Worm (Caenorhabditis elegans) whole organism, L4 larva: ENCODE data around the gene F40F8.11.

Experiments used
- F44E2.7 ChIP-seq: fragments of 200-800 bp; sonication (Bioruptor generic); IDR thresholded peaks from 2 replicates; pipeline ENCODE4 v2.1.2; 2022; ENCODE audit warnings: missing genetic modification characterization, missing compliant biosample characterization
- T20F7.1 ChIP-seq: fragments of 200-800 bp; sonication (Bioruptor generic); optimal IDR thresholded peaks from 2 replicates; lab custom pipeline; 2018; ENCODE audit warnings: mild to moderate bottlenecking, missing genetic modification characterization, missing compliant biosample characterization
- T26A8.4 ChIP-seq: fragments of 200-800 bp; sonication (Bioruptor generic); IDR thresholded peaks from 2 replicates; pipeline ENCODE4 v1.3.6; 2022; ENCODE audit warnings: missing genetic modification characterization, missing compliant biosample characterization
- Y5F2A.4 ChIP-seq: fragments of 200-800 bp; sonication (Bioruptor generic); optimal IDR thresholded peaks from 2 replicates; lab custom pipeline; 2018; ENCODE audit warnings: mild to moderate bottlenecking, missing genetic modification characterization, missing compliant biosample characterization
- ZK337.2 ChIP-seq: fragments of 200-800 bp; sonication (Bioruptor generic); IDR thresholded peaks from 2 replicates; pipeline ENCODE4 v1.3.6; 2022; ENCODE audit warnings: missing genetic modification reagents, missing genetic modification characterization, missing compliant biosample characterization
- aly-2 ChIP-seq: sonication (generic microtip); optimal IDR thresholded peaks from 2 replicates; lab custom pipeline; 2018; ENCODE audit warnings: missing biosample characterization, missing genetic modification characterization
- ama-1 ChIP-seq: fragments of 150-350 bp; optimal IDR thresholded peaks from 2 replicates; lab custom pipeline; 2014; ENCODE audit warnings: inconsistent platforms, mixed read lengths
- arid-1 ChIP-seq: fragments of 200-800 bp; sonication (Bioruptor generic); conservative IDR thresholded peaks from 2 replicates; pipeline ENCODE4 v1.3.6; 2022; ENCODE audit warnings: missing genetic modification reagents, missing genetic modification characterization, missing compliant biosample characterization
- ctbp-1 ChIP-seq: fragments of 200-800 bp; sonication (Bioruptor generic); IDR thresholded peaks from 2 replicates; pipeline ENCODE4 v1.3.6; 2022; ENCODE audit warnings: missing genetic modification reagents, missing genetic modification characterization, missing compliant biosample characterization
- daf-16 ChIP-seq, 3 experiments: sonication (generic microtip); optimal IDR thresholded peaks; 2 replicates each; lab custom pipeline; 2016 to 2017; ENCODE audit warnings: missing genetic modification characterization in 3 of 3, missing genetic modification reagents in 3 of 3, mild to moderate bottlenecking in 2 of 3, missing compliant biosample characterization in 2 of 3, missing biosample characterization in 1 of 3, moderate library complexity in 1 of 3
- daf-19 ChIP-seq: fragments of 200-800 bp; sonication (Bioruptor generic); conservative IDR thresholded peaks from 2 replicates; pipeline ENCODE4 v1.3.6; 2022; ENCODE audit warnings: missing genetic modification characterization, missing compliant biosample characterization
- daf-8 ChIP-seq: fragments of 200-800 bp; sonication (Bioruptor generic); IDR thresholded peaks from 2 replicates; pipeline ENCODE4 v1.3.6; 2022; ENCODE audit warnings: missing genetic modification characterization, missing compliant biosample characterization
- dmd-6 ChIP-seq: fragments of 200-800 bp; sonication (Bioruptor generic); IDR thresholded peaks from 2 replicates; pipeline ENCODE4 v1.3.6; 2022; ENCODE audit warnings: missing genetic modification reagents, missing genetic modification characterization, missing compliant biosample characterization
- dve-1 ChIP-seq: sonication (generic microtip); optimal IDR thresholded peaks from 2 replicates; lab custom pipeline; 2017; ENCODE audit warnings: antibody characterized with exemption, mild to moderate bottlenecking, missing genetic modification characterization, missing compliant biosample characterization; ENCODE audit not compliant: insufficient read depth
- fos-1 ChIP-seq: fragments of 150-350 bp; optimal IDR thresholded peaks from 2 replicates; lab custom pipeline; 2014; ENCODE audit warnings: missing biosample characterization, missing genetic modification characterization
- hif-1 ChIP-seq, 2 experiments: sonication (generic microtip); optimal IDR thresholded peaks; 2 replicates each; lab custom pipeline; 2016 to 2017; ENCODE audit warnings: missing compliant biosample characterization in 2 of 2, missing genetic modification characterization in 2 of 2, missing genetic modification reagents in 2 of 2, missing genotype in 2 of 2, mild to moderate bottlenecking in 1 of 2
- hlh-11 ChIP-seq: fragments of 200-800 bp; sonication (Bioruptor generic); optimal IDR thresholded peaks from 2 replicates; lab custom pipeline; 2018; ENCODE audit warnings: mild to moderate bottlenecking, missing genetic modification characterization, missing compliant biosample characterization
- hlh-30 ChIP-seq: sonication (generic microtip); optimal IDR thresholded peaks from 2 replicates; lab custom pipeline; 2017; ENCODE audit warnings: antibody characterized with exemption, mild to moderate bottlenecking, missing genetic modification characterization, missing compliant biosample characterization; ENCODE audit not compliant: insufficient read depth
- lin-29 ChIP-seq: fragments of 200-800 bp; sonication (Bioruptor generic); IDR thresholded peaks from 2 replicates; pipeline ENCODE4 v1.3.6; 2022; ENCODE audit warnings: missing genetic modification reagents, missing genetic modification characterization, missing compliant biosample characterization
- lin-39 ChIP-seq: fragments of 150-350 bp; optimal IDR thresholded peaks from 2 replicates; lab custom pipeline; 2014; ENCODE audit warnings: missing biosample characterization, missing genetic modification reagents, missing genetic modification characterization
- lsy-2 ChIP-seq, 2 experiments: fragments of 150-350 bp in 1 of 2; sonication (generic microtip) in 1 of 2; optimal IDR thresholded peaks; 2 replicates each; lab custom pipeline; 2014 to 2017; ENCODE audit warnings: missing biosample characterization in 2 of 2, missing genetic modification characterization in 2 of 2
- madf-5 ChIP-seq, 2 experiments: fragments of 200-800 bp; sonication (Bioruptor generic); IDR thresholded peaks; 2 replicates each; pipeline ENCODE4 v1.3.6; 2022; ENCODE audit warnings: missing compliant biosample characterization in 2 of 2, missing genetic modification characterization in 2 of 2
- mdt-29 ChIP-seq: fragments of 200-800 bp; sonication (Bioruptor generic); IDR thresholded peaks from 2 replicates; pipeline ENCODE4 v1.3.6; 2022; ENCODE audit warnings: missing genetic modification reagents, missing genetic modification characterization, missing compliant biosample characterization
- mxl-2 ChIP-seq: fragments of 200-800 bp; sonication (Bioruptor generic); conservative IDR thresholded peaks from 2 replicates; pipeline ENCODE4 v1.3.6; 2022; ENCODE audit warnings: missing genetic modification reagents, missing genetic modification characterization, missing compliant biosample characterization
- nhr-111 ChIP-seq: fragments of 200-800 bp; sonication (Bioruptor generic); optimal IDR thresholded peaks from 2 replicates; lab custom pipeline; 2018; ENCODE audit warnings: mild to moderate bottlenecking, missing genetic modification characterization, missing compliant biosample characterization
- nhr-28 ChIP-seq: fragments of 150-350 bp; optimal IDR thresholded peaks from 2 replicates; lab custom pipeline; 2014; ENCODE audit warnings: missing biosample characterization, missing genetic modification characterization
- nhr-41 ChIP-seq: fragments of 200-800 bp; sonication (Bioruptor generic); IDR thresholded peaks from 2 replicates; pipeline ENCODE4 v1.3.6; 2022; ENCODE audit warnings: missing genetic modification reagents, missing genetic modification characterization, missing compliant biosample characterization
- nhr-42 ChIP-seq: fragments of 200-800 bp; sonication (Bioruptor generic); IDR thresholded peaks from 2 replicates; pipeline ENCODE4 v1.3.6; 2022; ENCODE audit warnings: missing genetic modification characterization, missing compliant biosample characterization
- nhr-6 ChIP-seq: fragments of 150-350 bp; optimal IDR thresholded peaks from 2 replicates; lab custom pipeline; 2014; ENCODE audit warnings: missing biosample characterization, missing genetic modification characterization
- php-3 ChIP-seq: fragments of 200-800 bp; sonication (Bioruptor generic); IDR thresholded peaks from 2 replicates; pipeline ENCODE4 v1.3.6; 2022; ENCODE audit warnings: missing genetic modification reagents, missing genetic modification characterization, missing compliant biosample characterization
- saeg-2 ChIP-seq: fragments of 200-800 bp; sonication (Bioruptor generic); IDR thresholded peaks from 2 replicates; pipeline ENCODE4 v1.3.6; 2022; ENCODE audit warnings: missing genetic modification reagents, missing genetic modification characterization, missing compliant biosample characterization
- set-16 ChIP-seq: fragments of 200-800 bp; sonication (Bioruptor generic); IDR thresholded peaks from 2 replicates; pipeline ENCODE4 v1.3.6; 2022; ENCODE audit warnings: missing genetic modification reagents, missing genetic modification characterization, missing compliant biosample characterization
- snpc-1.2 ChIP-seq: fragments of 200-800 bp; sonication (Bioruptor generic); IDR thresholded peaks from 2 replicates; pipeline ENCODE4 v1.3.6; 2022; ENCODE audit warnings: missing genetic modification reagents, missing genetic modification characterization, missing compliant biosample characterization
- spr-3 ChIP-seq: fragments of 200-800 bp; sonication (Bioruptor generic); optimal IDR thresholded peaks from 2 replicates; lab custom pipeline; 2018; ENCODE audit warnings: mild to moderate bottlenecking, missing genetic modification characterization, missing compliant biosample characterization
- tag-97 ChIP-seq: fragments of 200-800 bp; sonication (Bioruptor generic); IDR thresholded peaks from 2 replicates; pipeline ENCODE4 v1.3.6; 2022; ENCODE audit warnings: missing genetic modification characterization, missing compliant biosample characterization
- unc-62 ChIP-seq, 3 experiments: fragments of 150-350 bp in 1 of 3; sonication (generic microtip); optimal IDR thresholded peaks in 2 of 3; peaks in 1 of 3; 1 replicate in 1 of 3; 2 replicates in 2 of 3; lab custom pipeline; 2014 to 2017; ENCODE audit warnings: missing biosample characterization in 3 of 3, missing genetic modification characterization in 3 of 3, missing genetic modification reagents in 3 of 3, missing genotype in 1 of 3
- vab-7 ChIP-seq: fragments of 200-800 bp; sonication (Bioruptor generic); IDR thresholded peaks from 2 replicates; pipeline ENCODE4 v1.3.6; 2022; ENCODE audit warnings: missing genetic modification reagents, missing genetic modification characterization, missing compliant biosample characterization
- zfp-2 ChIP-seq: sonication (generic microtip); optimal IDR thresholded peaks from 2 replicates; lab custom pipeline; 2016; ENCODE audit warnings: mild to moderate bottlenecking, missing genetic modification characterization, missing compliant biosample characterization
- zip-11 ChIP-seq: fragments of 200-800 bp; sonication (Bioruptor generic); IDR thresholded peaks from 2 replicates; pipeline ENCODE4 v1.3.6; 2022; ENCODE audit warnings: missing genetic modification characterization, missing compliant biosample characterization
- zip-2 ChIP-seq: fragments of 150-350 bp; optimal IDR thresholded peaks from 2 replicates; lab custom pipeline; 2014; ENCODE audit warnings: missing biosample characterization, missing genetic modification characterization

F40F8.11 gene

ce11 chrII:11140140-11140539 is 7.8 kb upstream of the F40F8.11 start, which contains the start of gene F40F8.4:
Gene F40F8.4 (minus strand): TSS chrII:11140240.
- TF ChIP-seq F44E2.7 (GFP tag; lab: Robert Waterston, UW) (no peak), ctbp-1 (no peak), snpc-1.2 (GFP tag; lab: Robert Waterston, UW) (no peak), daf-16 (GFP tag; optimal IDR thresholded peaks at IDR 0.05; lab: Kevin White, UChicago) (no peak), daf-16 (tag; optimal IDR thresholded peaks at IDR 0.05; lab: Kevin White, UChicago) (no peak), T20F7.1 (GFP tag; lab: Kevin White, UChicago) (no peak), saeg-2 (no peak), zip-11 (GFP tag; lab: Robert Waterston, UW) (no peak), tag-97 (no peak), nhr-6 (no peak), nhr-42 (GFP tag; lab: Robert Waterston, UW) (no peak), hif-1 (tag; optimal IDR thresholded peaks at IDR 0.05; lab: Kevin White, UChicago) (no peak), zip-2 (tag; lab: Kevin White, UChicago) (no peak), Y5F2A.4 (GFP tag; lab: Kevin White, UChicago) (no peak), ZK337.2 (GFP tag; lab: Robert Waterston, UW) (no peak), lsy-2 (tag; optimal IDR thresholded peaks at IDR 0.05; lab: Kevin White, UChicago) (no peak), lin-29 (GFP tag; lab: Robert Waterston, UW) (no peak), hlh-30 (tag; lab: Kevin White, UChicago) (no peak), lin-39 (tag; lab: Kevin White, UChicago) (no peak)

ce11 chrII:11135773-11136172 is 3.4 kb upstream of the F40F8.11 start:
- TF ChIP-seq hlh-11 (tag; lab: Kevin White, UChicago) (peak; percentile 22), hlh-30 (tag; lab: Kevin White, UChicago) (peak; percentile 32), daf-16 (GFP tag; optimal IDR thresholded peaks at IDR 0.05; lab: Kevin White, UChicago) (peak in 1 of 2 experiments; percentile 67), daf-16 (tag; optimal IDR thresholded peaks at IDR 0.05; lab: Kevin White, UChicago) (peak; percentile 82), vab-7 (GFP tag; lab: Robert Waterston, UW) (no peak), unc-62 (GFP tag; optimal IDR thresholded peaks at IDR 0.05 in 1 of 2; lab: Kevin White, UChicago) (peak in 1 of 2 experiments; percentile 95), unc-62 (tag; optimal IDR thresholded peaks at IDR 0.05; lab: Kevin White, UChicago) (no peak)

ce11 chrII:11134828-11135227 is 2.4 kb upstream of the F40F8.11 start, which contains the start of gene F40F8.5:
Gene F40F8.5 (minus strand): TSS chrII:11134928.
- TF ChIP-seq ama-1 (lab: Kevin White, UChicago): no peak
- TF ChIP-seq dve-1 (tag; lab: Kevin White, UChicago): no peak
- TF ChIP-seq fos-1: no peak
- TF ChIP-seq php-3: no peak
- no peak for TF ChIP-seq mxl-2
- TF ChIP-seq daf-8: no peak

- TF ChIP-seq aly-2 (tag; lab: Kevin White, UChicago): no peak
- no peak for TF ChIP-seq nhr-28 (tag; lab: Kevin White, UChicago)
- TF ChIP-seq set-16 (GFP tag; lab: Robert Waterston, UW): no peak
- TF ChIP-seq nhr-41: no peak
- no peak for TF ChIP-seq mdt-29 (GFP tag; lab: Robert Waterston, UW)
- TF ChIP-seq F44E2.7 (GFP tag; lab: Robert Waterston, UW): no peak
- TF ChIP-seq daf-19 (GFP tag; lab: Robert Waterston, UW): no peak
- no peak for TF ChIP-seq T26A8.4 (GFP tag; lab: Robert Waterston, UW)
- TF ChIP-seq nhr-6: no peak
- TF ChIP-seq ZK337.2 (GFP tag; lab: Robert Waterston, UW): no peak
- no peak for TF ChIP-seq arid-1 (GFP tag; lab: Robert Waterston, UW)
- no peak for TF ChIP-seq snpc-1.2 (GFP tag; lab: Robert Waterston, UW)
- no peak for TF ChIP-seq mxl-2
- no peak for TF ChIP-seq dmd-6
- TF ChIP-seq lsy-2 (tag; optimal IDR thresholded peaks at IDR 0.05; lab: Kevin White, UChicago): no peak
- no peak for TF ChIP-seq zfp-2 (tag; lab: Kevin White, UChicago)
- no peak for TF ChIP-seq nhr-111
- no peak for TF ChIP-seq unc-62 (GFP tag; optimal IDR thresholded peaks at IDR 0.05 in 1 of 2; lab: Kevin White, UChicago)
- no peak for TF ChIP-seq unc-62 (tag; optimal IDR thresholded peaks at IDR 0.05; lab: Kevin White, UChicago)
- TF ChIP-seq spr-3 (GFP tag; lab: Kevin White, UChicago): no peak
- no peak for TF ChIP-seq madf-5 (GFP tag; IDR thresholded peaks at IDR 0.05; lab: Robert Waterston, UW)
- TF ChIP-seq, all 104 proteins: peak for 0
Measured at ce11 chrII:11129517-11129916, 2.9 kb downstream of the F40F8.11 start, which contains the start of gene F40F8.12. Gene F40F8.12 (plus strand): TSS chrII:11129817.
